Worm (Caenorhabditis elegans): ENCODE data around the gene M199.134.

M199.134 gene

ce11 chrIV:15114324-15114723, 1.3 kb upstream of the M199.134 start, which contains the start of gene M199.135:
Gene M199.135 (plus strand): TSS chrIV:15114624.
- TF ChIP-seq nhr-76 (tag; optimal IDR thresholded peaks at IDR 0.05) (no peak), tlp-1 (tag; optimal IDR thresholded peaks at IDR 0.05) (no peak), skn-1 (tag; optimal IDR thresholded peaks at IDR 0.05) (no peak), ceh-82 (tag; optimal IDR thresholded peaks at IDR 0.05) (no peak), ceh-88 (GFP tag; IDR thresholded peaks at IDR 0.05) (no peak), nhr-90 (tag; optimal IDR thresholded peaks at IDR 0.05; ENCODE audit: poor library complexity) (no peak), nhr-71 (tag; optimal IDR thresholded peaks at IDR 0.05) (no peak), unc-86 (tag; optimal IDR thresholded peaks at IDR 0.05) (no peak), lir-3 (tag; optimal IDR thresholded peaks at IDR 0.05; ENCODE audit: poor library complexity) (no peak), nhr-28 (tag; optimal IDR thresholded peaks at IDR 0.05) (no peak), lin-13 (GFP tag; optimal IDR thresholded peaks at IDR 0.05) (no peak), tbx-2 (tag; optimal IDR thresholded peaks at IDR 0.05) (no peak), elt-2 (tag; optimal IDR thresholded peaks at IDR 0.05) (no peak), fkh-8 (tag; optimal IDR thresholded peaks at IDR 0.05) (no peak), F16B12.6 (tag; optimal IDR thresholded peaks at IDR 0.05) (no peak), aly-2 (tag; optimal IDR thresholded peaks at IDR 0.05) (no peak), sox-4 (tag; optimal IDR thresholded peaks at IDR 0.05) (no peak), fkh-10 (GFP tag; optimal IDR thresholded peaks at IDR 0.05) (no peak)

DNA sequence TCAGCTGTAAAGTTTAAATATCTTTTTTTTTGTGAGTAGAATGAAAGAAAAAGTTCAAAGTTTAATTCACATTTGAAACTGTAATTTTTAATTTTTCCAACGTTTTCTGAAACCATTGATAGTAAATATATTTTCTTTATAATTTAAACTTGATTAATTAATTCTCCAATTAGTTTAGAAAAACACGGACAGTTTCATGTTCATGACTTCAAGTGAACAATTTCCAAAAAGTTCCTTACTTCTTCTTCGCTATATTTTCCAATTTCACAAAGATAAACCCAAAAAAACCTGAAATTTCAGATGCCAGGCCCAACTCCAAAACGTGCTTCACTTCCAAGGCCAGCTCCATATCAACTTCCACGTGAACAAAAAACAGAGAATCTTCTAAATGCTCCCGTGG, 4.5 kb downstream of the M199.134 start, which contains the start of gene M199.2:
M199.2 (plus strand) TSS at position 301 of the 400 bp plus-strand sequence.
- no peak for TF ChIP-seq skn-1 (tag; optimal IDR thresholded peaks at IDR 0.05)
- no peak for TF ChIP-seq fkh-4 (tag; optimal IDR thresholded peaks at IDR 0.05; ENCODE audit: borderline replicate concordance)
- no peak for TF ChIP-seq lir-3 (tag; optimal IDR thresholded peaks at IDR 0.05; ENCODE audit: poor library complexity)
- no peak for TF ChIP-seq nhr-19 (GFP tag; conservative IDR thresholded peaks at IDR 0.05)
- TF ChIP-seq sup-37 (GFP tag; optimal IDR thresholded peaks at IDR 0.05) = no peak
- no peak for TF ChIP-seq elt-3 (tag; optimal IDR thresholded peaks at IDR 0.05)

DNA sequence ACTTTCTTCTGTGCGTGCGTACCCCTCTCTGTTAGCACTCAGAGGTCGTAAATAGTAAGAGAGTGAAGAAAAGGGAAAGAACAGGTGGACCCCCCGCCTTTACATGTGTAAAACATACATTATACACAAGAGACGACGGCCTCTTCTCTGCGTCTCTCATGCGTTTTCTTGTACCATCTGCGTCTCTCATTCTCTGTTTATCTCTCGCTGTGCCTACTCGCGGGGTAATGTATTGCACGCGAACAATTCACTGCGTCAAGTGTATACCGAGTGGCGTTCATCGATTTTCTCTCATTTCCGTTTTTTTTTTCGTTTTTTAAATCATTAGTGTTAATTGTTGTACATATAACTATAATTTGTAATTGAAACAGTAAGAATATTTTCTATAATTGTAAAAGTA, 5.8 kb downstream of the M199.134 start:
- peak; percentile 28 to 46 for TF ChIP-seq efl-1 (optimal IDR thresholded peaks at IDR 0.05)
- TF ChIP-seq efl-1 (GFP tag; optimal IDR thresholded peaks at IDR 0.05 in 1 of 2) = peak in 1 of 2 experiments; percentile 88
- TF ChIP-seq ztf-11 (tag; optimal IDR thresholded peaks at IDR 0.05) = no peak
- peak; percentile 4 for TF ChIP-seq nhr-20 (tag; optimal IDR thresholded peaks at IDR 0.05)
- peak; percentile 14 for TF ChIP-seq swsn-7 (tag; optimal IDR thresholded peaks at IDR 0.05)
- peak; percentile 25 for TF ChIP-seq lin-13 (GFP tag; optimal IDR thresholded peaks at IDR 0.05)
- TF ChIP-seq nhr-85 (tag) = peak; percentile 48
- TF ChIP-seq blmp-1 (tag; optimal IDR thresholded peaks at IDR 0.05) = peak; percentile 18
- TF ChIP-seq zag-1 (tag; optimal IDR thresholded peaks at IDR 0.05) = no peak
- peak; percentile 14 for TF ChIP-seq nhr-47 (tag; optimal IDR thresholded peaks at IDR 0.05)

DNA sequence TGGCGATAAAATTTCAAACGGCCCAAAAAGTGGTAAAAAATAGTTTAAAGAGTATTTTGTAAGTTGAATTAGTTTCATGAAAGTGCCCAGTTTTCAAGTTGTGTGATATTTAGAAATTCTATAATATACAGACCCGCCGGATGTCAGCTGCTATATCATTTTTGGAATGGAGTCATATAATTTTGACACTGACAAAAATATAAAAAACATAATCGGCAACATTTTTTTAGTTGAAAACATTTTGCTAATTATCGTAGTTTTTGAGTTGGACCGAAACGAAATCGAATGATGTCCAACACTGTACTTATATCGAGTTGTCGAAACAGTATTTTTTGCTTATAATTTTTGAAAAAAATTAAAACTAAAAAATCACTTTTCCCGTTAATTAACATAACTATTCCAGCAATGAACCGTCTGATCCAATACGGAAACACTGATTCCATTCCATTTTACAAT, 9.8 kb downstream of the M199.134 start, which contains the start of gene srt-44:
srt-44 (plus strand) TSS at position 406 of the 456 bp plus-strand sequence.
- TF ChIP-seq efl-1 (optimal IDR thresholded peaks at IDR 0.05) (no peak), efl-1 (GFP tag; optimal IDR thresholded peaks at IDR 0.05 in 1 of 2) (peak in 1 of 2 experiments; percentile 55), ceh-63 (GFP tag; optimal IDR thresholded peaks at IDR 0.05) (no peak), nhr-20 (tag; optimal IDR thresholded peaks at IDR 0.05) (no peak), zip-4 (GFP tag; optimal IDR thresholded peaks at IDR 0.05) (no peak)

DNA sequence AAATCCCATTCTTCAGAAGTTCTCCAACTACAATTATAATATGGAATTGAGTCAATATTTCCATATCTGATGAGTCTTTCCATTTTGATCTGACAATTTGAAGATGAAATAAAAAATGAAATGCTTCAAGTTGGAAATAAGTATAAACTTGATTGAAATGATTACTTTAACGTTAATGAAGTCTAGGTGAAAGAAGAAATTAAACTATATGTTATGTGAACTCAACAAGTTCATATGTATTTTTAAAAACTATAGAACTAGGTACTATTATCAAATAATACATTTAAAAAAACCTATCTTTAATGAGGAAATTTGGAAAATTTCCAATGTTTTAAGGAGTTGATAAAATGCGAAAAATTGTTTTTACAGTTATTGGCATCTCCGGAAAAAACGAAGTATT, 14.7 kb downstream of the M199.134 start, which contains the start of gene srt-49:
srt-49 (minus strand) TSS at position 101 of the 400 bp plus-strand sequence.
- no peak for TF ChIP-seq alr-1 (tag; optimal IDR thresholded peaks at IDR 0.05; ENCODE audit: borderline replicate concordance)
- TF ChIP-seq sup-37 (GFP tag; optimal IDR thresholded peaks at IDR 0.05) = no peak
- no peak for TF ChIP-seq nhr-84 (tag; optimal IDR thresholded peaks at IDR 0.05)
- no peak for TF ChIP-seq isw-1 (GFP tag; IDR thresholded peaks at IDR 0.05)

Measured in whole organism, L1 larva.